Worm (Caenorhabditis elegans): ENCODE measurements around the gene ZK154.1.

- TF ChIP-seq tbx-2 (tag; optimal IDR thresholded peaks at IDR 0.05) (no peak), fos-1 (tag; optimal IDR thresholded peaks at IDR 0.05) (no peak), aly-2 (tag; optimal IDR thresholded peaks at IDR 0.05) (no peak), ztf-4 (tag; optimal IDR thresholded peaks at IDR 0.05) (no peak), ama-1 (optimal IDR thresholded peaks at IDR 0.05) (no peak), lin-15B (tag; optimal IDR thresholded peaks at IDR 0.05) (no peak), lin-39 (tag; optimal IDR thresholded peaks at IDR 0.05) (no peak), nhr-77 (tag; optimal IDR thresholded peaks at IDR 0.05) (no peak), daf-12 (tag; optimal IDR thresholded peaks at IDR 0.05) (no peak), nhr-25 (tag; optimal IDR thresholded peaks at IDR 0.05) (peak; percentile 67), nhr-12 (tag; optimal IDR thresholded peaks at IDR 0.05) (no peak)
These were observed 591 bp upstream of the ZK154.1 start for ce11 chrX:7778786-7779185.
